Worm (Caenorhabditis elegans): Measurements from ENCODE around the gene Y73B3A.1.
"Not testable (repeated sequence)": the region's sequence is repeated elsewhere in the genome, so short reads cannot be mapped to it uniquely, and the experiment has no call there.

Gene Y73B3A.1

DNA sequence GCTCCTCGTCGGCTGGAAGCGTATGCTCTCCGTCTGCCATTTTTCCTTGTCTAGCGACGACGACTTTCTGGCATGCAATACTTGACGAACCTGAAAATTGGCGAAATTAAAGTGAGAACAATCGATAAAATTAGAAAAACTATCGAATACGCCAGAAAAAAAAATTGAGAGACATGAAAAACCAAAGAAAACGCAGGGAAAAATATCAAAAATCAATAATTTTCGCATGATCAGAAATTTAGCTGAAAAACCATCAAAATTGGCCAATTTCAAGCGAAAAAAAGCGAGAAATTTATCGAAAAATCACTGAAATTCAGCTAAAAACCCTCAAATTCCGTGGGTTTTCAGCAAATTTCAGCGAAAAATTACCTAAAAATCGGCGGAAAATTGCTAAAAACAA, at the start of gene Y73B3A.1:
Gene Y73B3A.1, minus strand, starts transcription at position 101 of the 400 bp plus-strand sequence.
- TF ChIP-seq tbx-9 (tag; optimal IDR thresholded peaks at IDR 0.05; ENCODE audit: borderline replicate concordance); somi-1 (GFP tag; optimal IDR thresholded peaks at IDR 0.05); F57A8.1 (GFP tag; optimal IDR thresholded peaks at IDR 0.05): not testable (repeated sequence)

DNA sequence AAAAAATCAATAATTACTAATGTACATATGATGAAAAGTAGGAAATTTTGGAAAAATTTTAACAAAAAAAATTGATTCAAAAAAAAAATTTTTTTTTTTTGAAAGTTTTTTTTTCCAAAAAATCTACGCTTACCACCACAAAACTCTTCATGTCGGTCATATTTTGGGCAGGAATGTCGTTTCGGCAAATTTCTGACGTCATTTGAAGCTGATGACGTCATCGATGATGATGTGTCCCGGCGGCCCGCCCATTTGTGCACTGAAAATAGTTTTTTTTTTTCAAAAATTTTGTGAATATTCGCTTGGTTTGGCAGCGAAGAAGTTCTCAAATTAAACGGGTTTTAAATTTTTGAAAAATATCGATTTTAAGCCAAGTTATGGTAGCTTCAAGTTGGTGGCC, 42.2 kb upstream of the Y73B3A.1 start:
- TF ChIP-seq lin-26 (GFP tag; IDR thresholded peaks at IDR 0.05) (no peak), madf-8 (GFP tag; conservative IDR thresholded peaks at IDR 0.05) (no peak), pha-4 (tag; optimal IDR thresholded peaks at IDR 0.05) (no peak), hlh-26 (GFP tag; conservative IDR thresholded peaks at IDR 0.05) (no peak), F57A8.1 (GFP tag; optimal IDR thresholded peaks at IDR 0.05) (no peak), atf-7 (tag; optimal IDR thresholded peaks at IDR 0.05) (no peak), F55B11.4 (tag; optimal IDR thresholded peaks at IDR 0.05; ENCODE audit: borderline replicate concordance, insufficient read depth) (no peak), somi-1 (GFP tag; optimal IDR thresholded peaks at IDR 0.05) (no peak)

DNA sequence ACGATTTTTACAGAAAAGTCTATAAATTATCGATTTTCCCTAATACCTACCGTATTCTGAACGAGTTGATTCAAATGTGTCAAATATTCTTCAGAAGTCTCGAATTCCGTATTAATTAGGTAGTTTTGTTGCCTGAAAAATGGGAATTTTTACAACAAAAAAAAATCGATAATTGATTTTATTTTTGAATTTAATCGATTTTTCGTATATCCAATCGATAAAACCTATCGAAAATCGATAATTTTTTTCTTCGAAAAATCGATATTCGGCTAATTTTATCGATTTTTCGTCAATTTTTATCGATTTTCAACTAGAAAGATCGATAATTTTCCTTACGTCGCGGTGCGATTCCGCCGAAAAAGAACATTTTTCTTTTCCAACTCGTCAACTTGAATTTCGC, 37.9 kb upstream of the Y73B3A.1 start:
- TF ChIP-seq F10E7.11 (tag; optimal IDR thresholded peaks at IDR 0.05), result no peak
- no peak for TF ChIP-seq nhr-120 (GFP tag; IDR thresholded peaks at IDR 0.05)
- TF ChIP-seq lin-35 (GFP tag; optimal IDR thresholded peaks at IDR 0.05), result no peak

DNA sequence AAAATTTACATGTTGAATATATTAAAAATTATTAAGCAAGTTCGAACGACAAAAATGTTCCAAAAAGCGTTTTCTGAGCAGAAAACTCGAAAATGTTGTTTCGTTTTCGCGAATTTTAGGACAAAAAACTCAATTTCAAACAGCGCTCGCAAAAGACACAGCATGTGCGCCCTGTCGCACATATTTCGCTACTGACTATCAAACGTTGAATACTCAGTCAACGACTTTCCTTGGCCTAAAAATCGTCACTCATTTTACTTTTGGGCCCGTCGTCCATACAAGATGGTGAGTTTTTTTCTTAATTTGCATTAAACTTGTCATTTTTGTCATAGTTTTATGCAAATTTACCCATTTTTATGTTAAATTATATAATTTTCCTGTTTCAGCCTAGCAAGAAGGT, 12.4 kb upstream of the Y73B3A.1 start:
- peak in 1 of 2 experiments; percentile 62 for TF ChIP-seq let-607 (tag; optimal IDR thresholded peaks at IDR 0.05)
- TF ChIP-seq madf-3 (GFP tag; IDR thresholded peaks at IDR 0.05), result 0 out of 2 replicates have a peak, but pooled peaks have one; percentile 10
- TF ChIP-seq hmg-1.2 (GFP tag; IDR thresholded peaks at IDR 0.05), result peak; percentile 78
- TF ChIP-seq F33H1.4 (GFP tag; IDR thresholded peaks at IDR 0.05), result peak; percentile 64
- peak; percentile 17; the same call in 1 of the 2 replicates for TF ChIP-seq K11D2.4 (GFP tag; IDR thresholded peaks at IDR 0.05)
- TF ChIP-seq dox-1 (GFP tag; IDR thresholded peaks at IDR 0.05), result peak; percentile 62
- TF ChIP-seq nfyb-1 (GFP tag; IDR thresholded peaks at IDR 0.05), result peak; percentile 66; the same call in 1 of the 2 replicates
- TF ChIP-seq mcd-1 (GFP tag; IDR thresholded peaks at IDR 0.05), result peak; percentile 91
- not testable (repeated sequence) for TF ChIP-seq cebp-1 (GFP tag; IDR thresholded peaks at IDR 0.05)
- TF ChIP-seq cebp-1 (tag; optimal IDR thresholded peaks at IDR 0.05), result peak; percentile 20
- TF ChIP-seq Y53G8AR.9 (GFP tag; conservative IDR thresholded peaks at IDR 0.05), result 0 out of 2 replicates have a peak, but pooled peaks have one; percentile 20

DNA sequence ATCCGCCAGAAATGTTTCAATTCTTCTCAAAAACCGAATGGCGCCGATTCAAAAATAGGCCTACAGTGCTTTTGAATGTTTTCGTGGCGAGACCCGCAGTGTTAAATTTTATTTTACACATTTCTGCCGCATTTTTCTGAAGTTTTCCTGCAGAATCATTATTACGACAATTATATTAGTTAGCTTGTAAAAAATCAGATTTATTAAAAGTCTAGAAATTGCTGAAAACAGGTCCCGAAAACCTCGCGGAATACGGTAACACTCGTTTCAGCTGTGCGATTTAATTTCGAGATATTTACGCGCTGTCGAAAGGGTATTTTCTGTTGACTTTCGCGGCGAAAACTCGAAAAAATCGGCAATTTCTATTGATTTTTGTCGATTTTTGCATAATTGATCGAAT, 751 bp upstream of the Y73B3A.1 start, which contains the start of gene Y73B3A.20:
Gene Y73B3A.20, plus strand, starts transcription at position 207 of the 400 bp plus-strand sequence.
- TF ChIP-seq F33H1.4 (GFP tag; IDR thresholded peaks at IDR 0.05), result peak; percentile 84
- peak; percentile 30 for TF ChIP-seq lsl-1 (GFP tag; optimal IDR thresholded peaks at IDR 0.05)
- 0 out of 2 replicates have a peak, but pooled peaks have one; percentile 12 for TF ChIP-seq madf-8 (GFP tag; conservative IDR thresholded peaks at IDR 0.05)
- TF ChIP-seq D2030.7 (GFP tag; IDR thresholded peaks at IDR 0.05), result peak; percentile 59
- peak; percentile 15 for TF ChIP-seq efl-1 (GFP tag; optimal IDR thresholded peaks at IDR 0.05)
- TF ChIP-seq xnd-1 (tag; optimal IDR thresholded peaks at IDR 0.05), result peak; percentile 7

DNA sequence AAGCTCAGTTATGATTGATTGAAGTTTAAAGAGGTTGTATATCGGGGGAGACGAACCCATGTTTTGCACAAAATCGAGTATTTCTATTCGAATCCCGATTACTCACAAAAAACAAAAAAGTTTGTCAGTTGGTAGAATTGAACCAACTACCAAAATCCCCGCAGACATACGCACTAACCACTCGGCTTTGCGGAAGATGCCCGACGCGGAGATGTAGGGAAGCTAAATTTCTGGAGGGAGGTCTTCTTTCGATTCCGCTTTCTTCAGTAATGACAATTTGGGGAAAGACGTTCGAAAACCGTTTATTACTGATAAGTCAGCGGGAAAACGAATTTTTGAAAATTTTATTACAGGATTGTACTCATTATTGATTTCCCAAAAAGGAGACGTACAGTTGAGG, 16.5 kb downstream of the Y73B3A.1 start:
- TF ChIP-seq rpc-1 (optimal IDR thresholded peaks at IDR 0.05), result peak; percentile 29
- peak; percentile 48 for TF ChIP-seq rpc-1 (tag; optimal IDR thresholded peaks at IDR 0.05)
- TF ChIP-seq B0261.1 (tag; optimal IDR thresholded peaks at IDR 0.05), result peak; percentile 59
- TF ChIP-seq tbp1 (GFP tag; optimal IDR thresholded peaks at IDR 0.05), result peak; percentile 81

Data from whole organism, young adult.